Worm (Caenorhabditis elegans) whole organism, late embryonic: ENCODE results near the gene K08C7.1.

Source experiments
- nfya-1 ChIP-seq: sonication (generic microtip); optimal IDR thresholded peaks from 2 replicates; lab custom pipeline; 2017; ENCODE audit warnings: missing genetic modification characterization, mild to moderate bottlenecking, missing compliant biosample characterization, antibody characterized with exemption, moderate library complexity
- pqm-1 ChIP-seq: sonication (generic microtip); optimal IDR thresholded peaks from 2 replicates; lab custom pipeline; 2016; ENCODE audit warnings: missing genetic modification characterization, missing compliant biosample characterization

DNA sequence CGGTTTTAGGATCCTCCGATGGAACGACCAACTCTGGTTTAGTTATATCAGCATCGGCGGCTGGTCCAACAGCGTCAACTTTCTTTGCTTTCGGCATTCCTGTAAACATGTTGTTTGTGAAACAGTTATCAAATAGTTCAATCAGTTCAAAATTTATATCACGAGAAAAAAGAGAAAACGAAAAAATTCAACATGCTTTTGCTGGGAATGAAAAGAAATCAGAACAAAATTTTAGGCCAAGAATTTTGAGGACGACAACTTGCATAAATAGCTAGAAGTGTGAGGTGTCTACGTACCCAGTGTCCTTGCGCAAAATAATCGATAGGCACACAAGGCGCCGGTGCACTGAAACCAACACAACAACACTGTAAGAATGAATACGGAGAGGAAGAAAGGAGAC, 23.8 kb downstream of the K08C7.1 start, which contains the start of gene K08C7.4:
- TF ChIP-seq nfya-1 = no peak
- TF ChIP-seq pqm-1 (tag; lab: Kevin White, UChicago) = no peak
